Fruit fly (Drosophila melanogaster): Measurements from ENCODE around the gene CG34274.

dm6 chr3R:15700801-15701200 lies 30.7 kb upstream of the CG34274 start:
- no peak for TF ChIP-seq jim (GFP tag; optimal IDR thresholded peaks at IDR 0.05)
- no peak for TF ChIP-seq br (GFP tag; optimal IDR thresholded peaks at IDR 0.05)
- TF ChIP-seq pan (optimal IDR thresholded peaks at IDR 0.05) = no peak
- TF ChIP-seq rgr (GFP tag; optimal IDR thresholded peaks at IDR 0.05) = no peak
- no peak for TF ChIP-seq Dfd (GFP tag; optimal IDR thresholded peaks at IDR 0.05)
- no peak for TF ChIP-seq h (GFP tag; optimal IDR thresholded peaks at IDR 0.05)
- no peak for TF ChIP-seq HLH106 (tag; optimal IDR thresholded peaks at IDR 0.05)
- TF ChIP-seq Hr78 (GFP tag; optimal IDR thresholded peaks at IDR 0.05) = no peak
- no peak for TF ChIP-seq Abd-B (GFP tag; optimal IDR thresholded peaks at IDR 0.05)
- TF ChIP-seq foxo (GFP tag; optimal IDR thresholded peaks at IDR 0.05) = no peak

Data from whole organism, wandering third instar larva.